Worm (Caenorhabditis elegans): ENCODE measurements around the gene josd-1.

The josd-1 gene

DNA sequence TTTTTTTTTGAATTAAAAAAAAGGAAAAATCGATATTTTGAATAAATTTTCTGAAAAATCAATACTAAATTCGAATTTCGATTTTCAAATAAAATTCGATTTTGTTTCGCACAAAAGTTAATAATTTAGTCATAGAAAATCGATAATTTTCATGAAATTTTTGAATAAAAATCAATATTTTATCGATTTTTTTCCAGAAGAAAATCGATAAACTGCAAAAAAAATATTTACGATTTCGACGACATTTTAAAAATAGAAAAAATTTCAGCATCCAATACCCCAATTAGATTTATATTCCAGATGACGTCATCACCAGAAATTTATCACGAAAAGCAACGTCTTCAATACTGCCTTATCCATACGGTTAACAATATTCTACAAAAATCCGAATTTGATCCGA is at the start of gene josd-1:
TSS of gene josd-1 (plus strand) at position 301 of the 400 bp plus-strand sequence.
- TF ChIP-seq cnd-1 (tag; optimal IDR thresholded peaks at IDR 0.05) (no peak), zip-8 (tag; optimal IDR thresholded peaks at IDR 0.05) (peak; percentile 79), sem-2 (GFP tag; optimal IDR thresholded peaks at IDR 0.05) (no peak)

DNA sequence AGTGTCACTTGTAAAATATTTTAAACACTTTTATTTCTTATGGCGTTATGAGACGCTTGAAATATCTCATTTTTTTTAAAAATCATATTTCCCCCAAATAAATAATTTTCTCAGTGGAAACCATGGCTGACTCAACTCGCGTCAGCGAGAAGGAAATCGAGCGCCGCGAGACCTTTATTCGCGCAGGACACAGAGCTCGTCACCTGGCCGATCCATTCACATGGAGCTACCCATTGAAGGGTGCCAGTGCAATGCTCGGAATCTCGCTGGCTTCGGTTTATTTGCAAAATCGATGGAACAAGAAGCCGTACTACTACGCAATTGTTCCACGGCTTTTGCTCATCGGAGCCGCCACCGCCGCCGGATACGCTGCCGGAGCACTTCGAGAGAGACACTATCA is 49.7 kb upstream of the josd-1 start, which contains the start of gene nduc-2:
TSS of gene nduc-2 (plus strand) at position 113 of the 400 bp plus-strand sequence.
- TF ChIP-seq sptf-1 (tag; optimal IDR thresholded peaks at IDR 0.05), result no peak
- TF ChIP-seq hlh-1 (tag; optimal IDR thresholded peaks at IDR 0.05), result no peak
- no peak for TF ChIP-seq unc-120 (tag; optimal IDR thresholded peaks at IDR 0.05; ENCODE audit: poor library complexity, severe bottlenecking)
- TF ChIP-seq bed-3 (GFP tag; optimal IDR thresholded peaks at IDR 0.05), result no peak
- no peak for TF ChIP-seq nhr-12 (tag; optimal IDR thresholded peaks at IDR 0.05)
- no peak for TF ChIP-seq ztf-11 (tag; optimal IDR thresholded peaks at IDR 0.05)
- no peak for TF ChIP-seq lin-32 (GFP tag; optimal IDR thresholded peaks at IDR 0.05)
- no peak for TF ChIP-seq elt-1 (tag; optimal IDR thresholded peaks at IDR 0.05; ENCODE audit: borderline replicate concordance, insufficient read depth)
- no peak for TF ChIP-seq mep-1 (tag; optimal IDR thresholded peaks at IDR 0.05)
- TF ChIP-seq unc-39 (tag; optimal IDR thresholded peaks at IDR 0.05), result no peak
- no peak for TF ChIP-seq nhr-28 (tag; optimal IDR thresholded peaks at IDR 0.05)
- no peak for TF ChIP-seq nhr-76 (tag; optimal IDR thresholded peaks at IDR 0.05)
- TF ChIP-seq nhr-2 (tag; optimal IDR thresholded peaks at IDR 0.05), result no peak
- no peak for TF ChIP-seq lsy-2 (tag; optimal IDR thresholded peaks at IDR 0.05)
- no peak for TF ChIP-seq cnd-1 (tag; optimal IDR thresholded peaks at IDR 0.05)
- TF ChIP-seq lin-13 (tag; optimal IDR thresholded peaks at IDR 0.05), result no peak
- TF ChIP-seq nhr-237 (tag; optimal IDR thresholded peaks at IDR 0.05), result no peak
- TF ChIP-seq snpc-4 (tag; optimal IDR thresholded peaks at IDR 0.05), result no peak

DNA sequence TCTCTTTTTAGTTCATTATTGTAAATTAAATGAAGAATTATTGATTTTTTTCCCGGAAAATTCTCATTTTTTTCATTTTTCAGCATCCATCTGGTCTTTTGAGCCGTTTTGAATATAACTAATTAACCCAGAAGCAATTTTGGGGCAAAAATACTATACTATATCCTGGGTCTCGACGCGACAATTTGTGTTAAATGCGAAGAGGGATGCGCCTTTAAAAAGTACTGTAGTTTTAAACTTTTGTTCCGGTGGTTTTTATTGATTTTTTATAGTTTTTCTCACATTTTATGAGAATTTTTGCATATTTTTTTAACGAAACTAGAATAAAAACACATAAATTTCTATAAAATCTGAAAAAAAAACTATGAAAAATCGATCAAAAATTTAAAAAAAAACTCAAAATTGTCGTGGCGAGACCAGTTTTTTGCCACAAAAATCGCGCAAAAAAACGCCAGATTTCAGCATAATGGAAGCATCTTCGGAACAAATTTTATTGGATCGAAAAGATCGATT is 48.4 kb upstream of the josd-1 start, which contains the start of gene tbcc-1:
TSS of gene tbcc-1 (plus strand) at position 463 of the 513 bp plus-strand sequence.
- no peak for TF ChIP-seq ces-1 (GFP tag; optimal IDR thresholded peaks at IDR 0.05)
- TF ChIP-seq nhr-2 (tag; optimal IDR thresholded peaks at IDR 0.05), result no peak
- no peak for TF ChIP-seq nhr-28 (tag; optimal IDR thresholded peaks at IDR 0.05)
- no peak for TF ChIP-seq elt-3 (tag; optimal IDR thresholded peaks at IDR 0.05)
- no peak for TF ChIP-seq snpc-4 (tag; optimal IDR thresholded peaks at IDR 0.05)
- no peak for TF ChIP-seq unc-39 (tag; optimal IDR thresholded peaks at IDR 0.05)
- TF ChIP-seq ztf-11 (tag; optimal IDR thresholded peaks at IDR 0.05), result no peak
- TF ChIP-seq lsy-2 (tag; optimal IDR thresholded peaks at IDR 0.05), result no peak
- no peak for TF ChIP-seq blmp-1 (tag; optimal IDR thresholded peaks at IDR 0.05)
- TF ChIP-seq nhr-12 (tag; optimal IDR thresholded peaks at IDR 0.05), result no peak
- no peak for TF ChIP-seq lin-13 (tag; optimal IDR thresholded peaks at IDR 0.05)
- TF ChIP-seq ceh-83 (GFP tag; optimal IDR thresholded peaks at IDR 0.05), result no peak
- no peak for TF ChIP-seq bed-3 (GFP tag; optimal IDR thresholded peaks at IDR 0.05)
- no peak for TF ChIP-seq nhr-237 (tag; optimal IDR thresholded peaks at IDR 0.05)

DNA sequence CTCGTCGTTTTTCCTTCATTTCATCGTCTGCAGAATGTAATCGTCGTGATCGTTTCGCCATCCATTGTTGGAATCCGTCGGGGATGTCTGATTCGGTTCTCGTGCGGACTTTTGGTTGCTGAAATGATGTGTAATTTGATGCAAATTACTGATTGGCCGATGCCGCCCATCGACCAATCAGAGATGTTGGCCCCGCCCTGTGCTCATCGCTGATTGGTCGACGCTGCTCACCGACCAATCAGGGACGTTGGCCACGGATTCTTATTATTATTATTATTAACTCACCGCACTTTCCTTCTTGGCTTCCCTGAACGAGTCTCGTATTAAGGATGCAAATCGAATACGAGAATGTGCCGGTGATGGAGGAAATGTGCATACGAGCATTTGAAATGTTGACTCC is 42.4 kb upstream of the josd-1 start:
- no peak for TF ChIP-seq snpc-4 (tag; optimal IDR thresholded peaks at IDR 0.05)
- TF ChIP-seq zip-8 (tag; optimal IDR thresholded peaks at IDR 0.05), result no peak
- no peak for TF ChIP-seq unc-62 (GFP tag; optimal IDR thresholded peaks at IDR 0.05)
- TF ChIP-seq nhr-12 (tag; optimal IDR thresholded peaks at IDR 0.05), result no peak
- TF ChIP-seq ces-1 (GFP tag; optimal IDR thresholded peaks at IDR 0.05), result no peak
- TF ChIP-seq bed-3 (GFP tag; optimal IDR thresholded peaks at IDR 0.05), result no peak
- no peak for TF ChIP-seq mab-5 (tag; optimal IDR thresholded peaks at IDR 0.05)
- no peak for TF ChIP-seq lin-32 (GFP tag; optimal IDR thresholded peaks at IDR 0.05)
- no peak for TF ChIP-seq hlh-1 (tag; optimal IDR thresholded peaks at IDR 0.05)
- TF ChIP-seq sptf-1 (tag; optimal IDR thresholded peaks at IDR 0.05), result no peak
- TF ChIP-seq flh-1 (GFP tag; optimal IDR thresholded peaks at IDR 0.05), result no peak
- TF ChIP-seq nhr-237 (tag; optimal IDR thresholded peaks at IDR 0.05), result no peak

DNA sequence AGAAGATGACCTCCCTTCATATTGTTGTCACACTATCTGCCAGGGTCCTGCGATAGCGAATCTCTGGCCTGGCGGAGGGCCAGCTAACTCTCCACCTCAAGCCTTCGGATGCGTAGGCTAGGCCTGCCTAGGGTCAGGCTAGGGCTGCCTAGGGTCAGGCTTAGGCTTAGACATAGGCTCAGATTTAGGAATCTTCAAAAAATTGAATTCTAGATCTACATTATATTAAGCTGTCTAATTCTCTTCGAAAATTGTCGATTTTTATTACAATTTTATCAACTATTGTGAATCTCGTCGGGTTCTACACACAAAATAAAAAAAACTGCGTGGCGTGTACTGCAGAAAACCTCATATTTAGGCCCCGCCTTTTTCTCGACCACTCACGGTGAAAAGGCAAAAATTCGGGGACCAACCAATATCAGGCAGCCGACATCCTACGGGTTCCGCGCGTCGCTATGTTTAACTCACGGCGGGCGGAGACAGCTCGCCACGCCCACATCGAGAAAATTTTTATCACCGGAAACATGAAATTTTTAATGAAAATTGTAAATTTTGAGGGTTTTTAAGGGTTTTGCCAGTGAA is 40.9 kb upstream of the josd-1 start:
- TF ChIP-seq unc-39 (tag; optimal IDR thresholded peaks at IDR 0.05) (no peak), pha-4 (tag; optimal IDR thresholded peaks at IDR 0.05) (no peak), ceh-43 (GFP tag; optimal IDR thresholded peaks at IDR 0.05) (no peak), cnd-1 (tag; optimal IDR thresholded peaks at IDR 0.05) (no peak), elt-1 (tag; optimal IDR thresholded peaks at IDR 0.05; ENCODE audit: borderline replicate concordance, insufficient read depth) (no peak), drap-1 (GFP tag; optimal IDR thresholded peaks at IDR 0.05) (no peak), hlh-1 (tag; optimal IDR thresholded peaks at IDR 0.05) (no peak), ceh-39 (tag; optimal IDR thresholded peaks at IDR 0.05) (no peak)
